Fruit fly (Drosophila melanogaster) whole organism, embryonic: ENCODE results near the gene CG17264.

Experiments used
- Aef1 ChIP-seq: fragments of 200-800 bp; sonication (Bioruptor generic); IDR thresholded peaks from 3 replicates; pipeline ENCODE4 v1.3.6; 2022; ENCODE audit warnings: missing biosample characterization, missing genetic modification characterization
- Awh ChIP-seq: fragments of 200-800 bp; sonication (Bioruptor generic); IDR thresholded peaks from 2 replicates; pipeline ENCODE4, ENCODE4 v1.3.6; 2022; ENCODE audit warnings: missing biosample characterization, missing genetic modification characterization
- CG10543 ChIP-seq: fragments of 200-800 bp; sonication (Bioruptor generic); optimal IDR thresholded peaks from 3 replicates; lab custom pipeline; 2017; ENCODE audit warnings: missing biosample characterization, mild to moderate bottlenecking, missing genetic modification characterization, moderate library complexity
- CG11093 ChIP-seq: fragments of 200-800 bp; sonication (Bioruptor generic); IDR thresholded peaks from 3 replicates; pipeline ENCODE4 v1.3.6; 2022; ENCODE audit warnings: missing biosample characterization, missing genetic modification characterization
- CG11723 ChIP-seq: fragments of 200-800 bp; sonication (Bioruptor generic); optimal IDR thresholded peaks from 2 replicates; lab custom pipeline; 2017; ENCODE audit warnings: missing biosample characterization, mild to moderate bottlenecking, missing genetic modification characterization
- CG12942 ChIP-seq: fragments of 200-800 bp; sonication (Bioruptor generic); optimal IDR thresholded peaks from 3 replicates; lab custom pipeline; 2016; ENCODE audit warnings: missing biosample characterization, missing genetic modification characterization
- CG13296 ChIP-seq: fragments of 200-800 bp; sonication (Bioruptor generic); optimal IDR thresholded peaks from 3 replicates; lab custom pipeline; 2018; ENCODE audit warnings: missing biosample characterization, mild to moderate bottlenecking, missing genetic modification characterization
- CG14860 ChIP-seq: fragments of 200-800 bp; sonication (Bioruptor generic); IDR thresholded peaks from 3 replicates; pipeline ENCODE4 v1.3.6; 2022; ENCODE audit warnings: missing biosample characterization, missing genetic modification characterization; ENCODE audit not compliant: partially characterized antibody
- CG15601 ChIP-seq: fragments of 200-800 bp; sonication (Bioruptor generic); optimal IDR thresholded peaks from 3 replicates; lab custom pipeline; 2019; ENCODE audit warnings: missing biosample characterization, mild to moderate bottlenecking, missing genetic modification characterization, moderate library complexity
- CG16815 ChIP-seq: fragments of 200-800 bp; sonication (Bioruptor generic); optimal IDR thresholded peaks from 3 replicates; lab custom pipeline; 2017; ENCODE audit warnings: missing biosample characterization, mild to moderate bottlenecking, missing genetic modification characterization
- CG18764 ChIP-seq: fragments of 200-800 bp; sonication (Bioruptor generic); optimal IDR thresholded peaks from 3 replicates; lab custom pipeline; 2016; ENCODE audit warnings: missing biosample characterization, missing genetic modification characterization
- CG2678 ChIP-seq: fragments of 200-800 bp; sonication (Bioruptor generic); optimal IDR thresholded peaks from 3 replicates; lab custom pipeline; 2019; ENCODE audit warnings: missing biosample characterization, mild to moderate bottlenecking, missing genetic modification characterization, moderate library complexity
- CG2889 ChIP-seq: fragments of 200-800 bp; sonication (Bioruptor generic); IDR thresholded peaks from 3 replicates; pipeline ENCODE4 v1.3.6; 2022; ENCODE audit warnings: missing biosample characterization, missing genetic modification characterization
- CG30403 ChIP-seq: fragments of 200-800 bp; sonication (Bioruptor generic); optimal IDR thresholded peaks from 3 replicates; lab custom pipeline; 2016; ENCODE audit warnings: missing biosample characterization, missing genetic modification characterization
- CG34422 ChIP-seq: fragments of 200-800 bp; sonication (Bioruptor generic); IDR thresholded peaks from 3 replicates; pipeline ENCODE4 v1.3.6; 2022; ENCODE audit warnings: missing biosample characterization, missing genetic modification characterization
- CG4328 ChIP-seq: fragments of 200-800 bp; sonication (Bioruptor generic); optimal IDR thresholded peaks from 3 replicates; lab custom pipeline; 2017; ENCODE audit warnings: missing biosample characterization, missing genetic modification reagents, missing genetic modification characterization
- CG6272 ChIP-seq: fragments of 200-800 bp; sonication (Bioruptor generic); IDR thresholded peaks from 2 replicates; pipeline ENCODE4 v1.3.6; 2022; ENCODE audit warnings: missing biosample characterization, missing genetic modification characterization
- CG6813 ChIP-seq: fragments of 200-800 bp; sonication (Bioruptor generic); optimal IDR thresholded peaks from 2 replicates; lab custom pipeline; 2017; ENCODE audit warnings: missing biosample characterization, missing genetic modification characterization, mild to moderate bottlenecking, moderate library complexity, missing genetic modification reagents
- CG7357 ChIP-seq: fragments of 200-800 bp; sonication (Bioruptor generic); IDR thresholded peaks from 3 replicates; pipeline ENCODE4 v1.3.6; 2022; ENCODE audit warnings: missing biosample characterization, missing genetic modification characterization
- CG7963 ChIP-seq: fragments of 200-800 bp; sonication (Bioruptor generic); IDR thresholded peaks from 3 replicates; pipeline ENCODE4 v1.3.6; 2022; ENCODE audit warnings: missing biosample characterization, missing genetic modification characterization; ENCODE audit not compliant: partially characterized antibody
- CG8478 ChIP-seq: fragments of >200 bp; optimal IDR thresholded peaks from 2 replicates; lab custom pipeline; 2018
- CHES-1-like ChIP-seq: fragments of 200-800 bp; sonication (Bioruptor generic); optimal IDR thresholded peaks from 2 replicates; lab custom pipeline; 2016; ENCODE audit warnings: missing biosample characterization, missing genetic modification characterization
- Dbx ChIP-seq: fragments of 200-800 bp; sonication (Bioruptor generic); IDR thresholded peaks from 3 replicates; pipeline ENCODE4 v1.3.6; 2022; ENCODE audit warnings: missing biosample characterization, missing genetic modification characterization
- HHEX ChIP-seq: fragments of 200-800 bp; sonication (Bioruptor generic); optimal IDR thresholded peaks from 3 replicates; lab custom pipeline; 2017; ENCODE audit warnings: missing biosample characterization, mild to moderate bottlenecking, missing genetic modification characterization, missing genetic modification reagents
- HLHmδ ChIP-seq: fragments of 200-800 bp; sonication (Bioruptor generic); optimal IDR thresholded peaks from 2 replicates; lab custom pipeline; 2018; ENCODE audit warnings: missing biosample characterization, mild to moderate bottlenecking, missing genetic modification characterization, moderate library complexity
- Hey ChIP-seq: fragments of 200-800 bp; sonication (Bioruptor generic); optimal IDR thresholded peaks from 3 replicates; lab custom pipeline; 2018; ENCODE audit warnings: missing biosample characterization, mild to moderate bottlenecking, missing genetic modification characterization
- HmgD ChIP-seq: fragments of 200-800 bp; sonication (Bioruptor generic); optimal IDR thresholded peaks from 3 replicates; lab custom pipeline; 2016; ENCODE audit warnings: missing biosample characterization, missing genetic modification characterization
- MESR4 ChIP-seq: fragments of 200-800 bp; sonication (Bioruptor generic); optimal IDR thresholded peaks from 2 replicates; lab custom pipeline; 2018; ENCODE audit warnings: missing biosample characterization, mild to moderate bottlenecking, missing genetic modification characterization, moderate library complexity
- MTF-1 ChIP-seq: fragments of 200-800 bp; sonication (Bioruptor generic); optimal IDR thresholded peaks from 2 replicates; lab custom pipeline; 2018; ENCODE audit warnings: missing biosample characterization, mild to moderate bottlenecking, missing genetic modification characterization, borderline replicate concordance
- Med ChIP-seq: fragments of 200-800 bp; sonication (Bioruptor generic); peaks from one replicate; lab custom pipeline; 2016; ENCODE audit warnings: missing biosample characterization, missing genetic modification characterization, mild to moderate bottlenecking, inconsistent platforms, moderate library complexity
- Mrtf ChIP-seq: fragments of 200-800 bp; sonication (Bioruptor generic); IDR thresholded peaks from 3 replicates; pipeline ENCODE4 v1.3.6; 2022; ENCODE audit warnings: missing biosample characterization, missing genetic modification characterization
- NK7.1 ChIP-seq: fragments of 200-800 bp; sonication (Bioruptor generic); optimal IDR thresholded peaks from 3 replicates; lab custom pipeline; 2016; ENCODE audit warnings: missing biosample characterization, missing genetic modification characterization
- Neu2 ChIP-seq: fragments of 200-800 bp; sonication (Bioruptor generic); optimal IDR thresholded peaks from 3 replicates; lab custom pipeline; 2016; ENCODE audit warnings: missing biosample characterization, missing genetic modification characterization, borderline replicate concordance
- Tbp ChIP-seq: fragments of >200 bp; optimal IDR thresholded peaks from 2 replicates; lab custom pipeline; 2018; ENCODE audit warnings: missing biosample characterization, missing genetic modification characterization
- chinmo ChIP-seq: fragments of 200-800 bp; sonication (Bioruptor generic); IDR thresholded peaks from 4 replicates; pipeline ENCODE4 v1.3.6; 2022; ENCODE audit warnings: missing biosample characterization, missing genetic modification characterization; ENCODE audit not compliant: partially characterized antibody
- gce ChIP-seq: fragments of 200-800 bp; sonication (Bioruptor generic); IDR thresholded peaks from 3 replicates; pipeline ENCODE4 v1.3.6; 2022; ENCODE audit warnings: missing biosample characterization, missing genetic modification characterization
- ham ChIP-seq: fragments of 200-800 bp; sonication (Bioruptor generic); IDR thresholded peaks from 2 replicates; pipeline ENCODE4 v1.3.6; 2022; ENCODE audit warnings: missing biosample characterization, missing genetic modification characterization
- hbn ChIP-seq: fragments of 200-800 bp; sonication (Bioruptor generic); IDR thresholded peaks from 2 replicates; pipeline ENCODE4 v1.3.6; 2022; ENCODE audit warnings: missing biosample characterization, missing genetic modification characterization; ENCODE audit not compliant: partially characterized antibody
- hkb ChIP-seq, 2 experiments: fragments of 200-800 bp in 1 of 2; fragments of >200 bp in 1 of 2; sonication (Bioruptor generic) in 1 of 2; IDR thresholded peaks in 1 of 2; optimal IDR thresholded peaks in 1 of 2; 2 replicates each; pipeline versions ENCODE4 v1.3.6 to Lab custom; 2017 to 2022; ENCODE audit warnings: missing biosample characterization in 1 of 2, missing genetic modification characterization in 1 of 2
- mld ChIP-seq: fragments of 200-800 bp; sonication (Bioruptor generic); IDR thresholded peaks from 3 replicates; pipeline ENCODE4 v1.3.6; 2022; ENCODE audit warnings: missing biosample characterization, missing genetic modification characterization; ENCODE audit not compliant: partially characterized antibody
- seq ChIP-seq: fragments of 200-800 bp; sonication (Bioruptor generic); IDR thresholded peaks from 2 replicates; pipeline ENCODE4 v1.3.6; 2022; ENCODE audit warnings: missing biosample characterization, missing genetic modification characterization
- tap ChIP-seq: fragments of 200-800 bp; optimal IDR thresholded peaks from 3 replicates; lab custom pipeline; 2019; ENCODE audit warnings: missing biosample characterization, mild to moderate bottlenecking, missing genetic modification characterization, moderate library complexity
- toy ChIP-seq: fragments of 200-800 bp; sonication (Bioruptor generic); IDR thresholded peaks from 2 replicates; pipeline ENCODE4 v1.3.6; 2022; ENCODE audit warnings: missing biosample characterization, missing genetic modification characterization
- unpg ChIP-seq: fragments of 200-800 bp; sonication (Bioruptor generic); optimal IDR thresholded peaks from 3 replicates; lab custom pipeline; 2018; ENCODE audit warnings: missing biosample characterization, mild to moderate bottlenecking, missing genetic modification characterization, moderate library complexity

Gene CG17264

DNA sequence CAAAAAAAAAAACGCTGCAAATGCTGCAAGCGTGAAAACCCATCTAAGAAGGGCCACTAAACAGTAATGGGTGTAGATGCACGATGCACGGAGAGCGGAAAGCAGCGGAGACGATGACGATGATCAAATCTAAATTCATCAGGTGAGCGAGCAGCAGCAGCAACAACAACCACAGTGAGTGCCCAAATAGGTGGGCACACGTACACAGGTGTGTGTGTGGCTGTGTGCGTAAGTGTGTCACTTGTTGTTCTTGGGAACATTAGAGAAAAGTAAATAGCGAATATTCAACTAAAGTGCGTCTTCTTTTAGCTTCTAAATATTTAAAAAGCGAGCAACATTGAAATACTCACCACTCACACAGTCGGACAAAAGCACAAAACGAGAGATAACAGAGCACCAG, 25.1 kb upstream of the CG17264 start (continued):
- TF ChIP-seq CG16815 = no peak
- TF ChIP-seq hbn (GFP tag; lab: Robert Waterston, UW) = no peak
- peak; percentile 8 for TF ChIP-seq CG4328 (GFP tag; lab: Kevin White, UChicago)
- TF ChIP-seq NK7.1 (GFP tag; lab: Kevin White, UChicago) = no peak
- no peak for TF ChIP-seq hkb (optimal IDR thresholded peaks at IDR 0.05; lab: Kevin White, UChicago)
- TF ChIP-seq hkb (GFP tag; IDR thresholded peaks at IDR 0.05; lab: Robert Waterston, UW) = peak; percentile 35; the same call in 1 of the 2 replicates
- TF ChIP-seq CG11723 = no peak
- 0 out of 3 replicates have a peak, but pooled peaks have one; percentile 29 for TF ChIP-seq Aef1 (GFP tag; lab: Robert Waterston, UW)
- no peak for TF ChIP-seq unpg (GFP tag; lab: Kevin White, UChicago)
- peak; percentile 14; the same call in 1 of the 4 replicates for TF ChIP-seq chinmo (GFP tag; lab: Robert Waterston, UW)
- TF ChIP-seq CG2678 (tag; lab: Kevin White, UChicago) = no peak
- no peak for TF ChIP-seq Mrtf (GFP tag; lab: Robert Waterston, UW)
- peak; percentile 83 for TF ChIP-seq Hey (tag; lab: Kevin White, UChicago)
- TF ChIP-seq CG6813 (GFP tag; lab: Kevin White, UChicago) = peak; percentile 10
- peak; percentile 35; the same call in 1 of the 3 replicates for TF ChIP-seq CG34422 (GFP tag; lab: Robert Waterston, UW)
- no peak for TF ChIP-seq Neu2 (GFP tag; lab: Kevin White, UChicago)
- no peak for TF ChIP-seq ham
- no peak for TF ChIP-seq MTF-1 (GFP tag; lab: Kevin White, UChicago)
- TF ChIP-seq CG6272 (GFP tag; lab: Robert Waterston, UW) = no peak
- no peak for TF ChIP-seq CG15601 (tag; lab: Kevin White, UChicago)
- TF ChIP-seq CG14860 (GFP tag; lab: Robert Waterston, UW) = no peak
- TF ChIP-seq HHEX (GFP tag; lab: Kevin White, UChicago) = no peak
- peak; percentile 5 for TF ChIP-seq CHES-1-like (GFP tag; lab: Kevin White, UChicago)
- no peak for TF ChIP-seq CG30403
- peak; percentile 30 for TF ChIP-seq MESR4 (GFP tag; lab: Kevin White, UChicago)
- no peak for TF ChIP-seq CG7963 (GFP tag; lab: Robert Waterston, UW)
- no peak for TF ChIP-seq CG18764 (GFP tag; lab: Kevin White, UChicago)
- TF ChIP-seq CG13296 (GFP tag; lab: Kevin White, UChicago) = peak; percentile 14
- TF ChIP-seq HLHmδ (GFP tag; lab: Kevin White, UChicago) = no peak
- no peak for TF ChIP-seq Tbp (GFP tag; lab: Kevin White, UChicago)
- 0 out of 3 replicates have a peak, but pooled peaks have one; percentile 7 for TF ChIP-seq mld (GFP tag; lab: Robert Waterston, UW)
- no peak for TF ChIP-seq tap (tag; lab: Kevin White, UChicago)
- 0 out of 3 replicates have a peak, but pooled peaks have one; percentile 26 for TF ChIP-seq gce (GFP tag; lab: Robert Waterston, UW)
- TF ChIP-seq HmgD (GFP tag; lab: Kevin White, UChicago) = no peak
- no peak for TF ChIP-seq seq (GFP tag; lab: Robert Waterston, UW)
- TF ChIP-seq CG10543 (GFP tag; lab: Kevin White, UChicago) = peak; percentile 66

DNA sequence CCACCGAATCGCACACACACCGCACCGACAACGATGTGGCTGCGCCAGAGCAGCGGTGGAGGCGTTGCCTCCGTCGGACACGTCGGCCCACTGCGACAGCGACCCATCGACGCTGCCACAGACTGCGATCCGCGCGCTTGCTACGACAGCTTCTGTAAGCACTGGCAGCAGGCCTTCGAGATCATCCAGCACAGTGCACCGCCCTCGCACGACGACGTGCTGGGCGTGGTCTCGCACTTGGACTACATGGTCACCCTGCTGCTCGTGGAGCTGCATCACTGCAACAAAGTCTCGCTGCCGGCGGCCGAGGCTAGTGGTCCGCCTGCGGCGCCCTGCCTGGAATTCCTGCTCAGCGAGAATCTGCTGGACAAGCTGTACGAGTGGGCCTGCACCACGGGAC, 24.6 kb upstream of the CG17264 start:
- TF ChIP-seq Dbx (GFP tag; lab: Robert Waterston, UW) = peak; percentile 22; the same call in 1 of the 3 replicates
- TF ChIP-seq CG12942 (GFP tag; lab: Kevin White, UChicago) = no peak
- peak; percentile 52; the same call in 1 of the 2 replicates for TF ChIP-seq Awh
- TF ChIP-seq toy = 0 out of 2 replicates have a peak, but pooled peaks have one; percentile 20
- no peak for TF ChIP-seq CG6813 (GFP tag; lab: Kevin White, UChicago)
- 0 out of 3 replicates have a peak, but pooled peaks have one; percentile 15 for TF ChIP-seq CG7357 (GFP tag; lab: Robert Waterston, UW)
- TF ChIP-seq CG2889 (GFP tag; lab: Robert Waterston, UW) = no peak
- 0 out of 3 replicates have a peak, but pooled peaks have one; percentile 21 for TF ChIP-seq CG11093 (GFP tag; lab: Robert Waterston, UW)
- TF ChIP-seq Med (GFP tag; lab: Kevin White, UChicago) = peak; percentile 44
- TF ChIP-seq CG8478 (lab: Kevin White, UChicago) = peak; percentile 82
